Fruit fly (Drosophila melanogaster) whole organism, embryonic: Measurements from ENCODE around the gene TwdlM.

Experiments
- ATbp ChIP-seq: fragments of 200-800 bp; sonication (Bioruptor generic); optimal IDR thresholded peaks from 2 replicates; lab custom pipeline; 2017; ENCODE audit warnings: missing biosample characterization, mild to moderate bottlenecking, missing genetic modification characterization, missing genetic modification reagents
- CG10209 ChIP-seq: fragments of 200-800 bp; sonication (Bioruptor generic); optimal IDR thresholded peaks from 3 replicates; lab custom pipeline; 2017; ENCODE audit warnings: missing biosample characterization, mild to moderate bottlenecking, missing genetic modification characterization, missing genetic modification reagents
- CG1024 ChIP-seq: fragments of 200-800 bp; sonication (Bioruptor generic); IDR thresholded peaks from 2 replicates; pipeline ENCODE4 v1.3.6; 2022; ENCODE audit warnings: missing biosample characterization, missing genetic modification characterization
- CG12071 ChIP-seq: fragments of 200-800 bp; sonication (Bioruptor generic); optimal IDR thresholded peaks from 3 replicates; lab custom pipeline; 2018; ENCODE audit warnings: missing biosample characterization, mild to moderate bottlenecking, missing genetic modification characterization
- CG12219 ChIP-seq: fragments of 200-800 bp; sonication (Bioruptor generic); optimal IDR thresholded peaks from 3 replicates; lab custom pipeline; 2018; ENCODE audit warnings: missing biosample characterization, mild to moderate bottlenecking, missing genetic modification characterization
- CG12659 ChIP-seq: fragments of 200-800 bp; sonication (Bioruptor generic); optimal IDR thresholded peaks from 3 replicates; lab custom pipeline; 2017; ENCODE audit warnings: mild to moderate bottlenecking, missing biosample characterization, missing genetic modification reagents, missing genetic modification characterization
- CG12942 ChIP-seq: fragments of 200-800 bp; sonication (Bioruptor generic); optimal IDR thresholded peaks from 3 replicates; lab custom pipeline; 2016; ENCODE audit warnings: missing biosample characterization, missing genetic modification characterization
- CG13296 ChIP-seq: fragments of 200-800 bp; sonication (Bioruptor generic); optimal IDR thresholded peaks from 3 replicates; lab custom pipeline; 2018; ENCODE audit warnings: missing biosample characterization, mild to moderate bottlenecking, missing genetic modification characterization
- CG14441 ChIP-seq: fragments of 200-800 bp; sonication (Bioruptor generic); IDR thresholded peaks from 2 replicates; pipeline ENCODE4 v1.3.6; 2022; ENCODE audit warnings: missing biosample characterization, missing genetic modification characterization
- CG15269 ChIP-seq: fragments of 200-800 bp; sonication (Bioruptor generic); optimal IDR thresholded peaks from 2 replicates; lab custom pipeline; 2018; ENCODE audit warnings: missing biosample characterization, mild to moderate bottlenecking, missing genetic modification characterization, moderate library complexity
- CG16779 ChIP-seq: fragments of 200-800 bp; sonication (Bioruptor generic); IDR thresholded peaks from 2 replicates; pipeline ENCODE4 v1.3.6; 2022; ENCODE audit warnings: missing biosample characterization, missing genetic modification characterization
- CG17802 ChIP-seq: fragments of 200-800 bp; sonication (Bioruptor generic); optimal IDR thresholded peaks from 2 replicates; lab custom pipeline; 2018; ENCODE audit warnings: missing biosample characterization, mild to moderate bottlenecking, missing genetic modification characterization, moderate library complexity
- CG2202 ChIP-seq: fragments of 200-800 bp; sonication (Bioruptor generic); optimal IDR thresholded peaks from 2 replicates; lab custom pipeline; 2018; ENCODE audit warnings: missing biosample characterization, mild to moderate bottlenecking, missing genetic modification characterization
- CG2875 ChIP-seq: fragments of 200-800 bp; sonication (Bioruptor generic); optimal IDR thresholded peaks from 2 replicates; lab custom pipeline; 2017; ENCODE audit warnings: missing biosample characterization, mild to moderate bottlenecking, missing genetic modification characterization, missing genetic modification reagents
- CG32532 ChIP-seq: fragments of 200-800 bp; sonication (Bioruptor generic); IDR thresholded peaks from 2 replicates; pipeline ENCODE4 v1.3.6; 2022; ENCODE audit warnings: missing biosample characterization, missing genetic modification characterization
- CG34422 ChIP-seq: fragments of 200-800 bp; sonication (Bioruptor generic); IDR thresholded peaks from 3 replicates; pipeline ENCODE4 v1.3.6; 2022; ENCODE audit warnings: missing biosample characterization, missing genetic modification characterization
- CG3838 ChIP-seq: fragments of 200-800 bp; sonication (Bioruptor generic); optimal IDR thresholded peaks from 3 replicates; lab custom pipeline; 2016; ENCODE audit warnings: missing biosample characterization, missing genetic modification characterization
- CG4404 ChIP-seq: fragments of 200-800 bp; sonication (Bioruptor generic); IDR thresholded peaks from 2 replicates; pipeline ENCODE4 v1.3.6; 2022; ENCODE audit warnings: missing biosample characterization, missing genetic modification characterization
- CG5953 ChIP-seq: fragments of 200-800 bp; sonication (Bioruptor generic); IDR thresholded peaks from 2 replicates; pipeline ENCODE4 v1.3.6; 2022; ENCODE audit warnings: missing biosample characterization, missing genetic modification characterization
- CG6813 ChIP-seq: fragments of 200-800 bp; sonication (Bioruptor generic); optimal IDR thresholded peaks from 2 replicates; lab custom pipeline; 2017; ENCODE audit warnings: missing biosample characterization, missing genetic modification characterization, mild to moderate bottlenecking, moderate library complexity, missing genetic modification reagents
- CG7357 ChIP-seq: fragments of 200-800 bp; sonication (Bioruptor generic); IDR thresholded peaks from 3 replicates; pipeline ENCODE4 v1.3.6; 2022; ENCODE audit warnings: missing biosample characterization, missing genetic modification characterization
- CkIIα-i1 ChIP-seq: fragments of 200-800 bp; sonication (Bioruptor generic); IDR thresholded peaks from 2 replicates; pipeline ENCODE4 v1.3.6; 2022; ENCODE audit warnings: missing biosample characterization, missing genetic modification characterization
- Dek ChIP-seq: fragments of 200-800 bp; sonication (Bioruptor generic); optimal IDR thresholded peaks from 3 replicates; lab custom pipeline; 2019; ENCODE audit warnings: missing biosample characterization, mild to moderate bottlenecking, missing genetic modification characterization, moderate library complexity
- Dip2 ChIP-seq: fragments of 200-800 bp; sonication (Bioruptor generic); IDR thresholded peaks from 2 replicates; pipeline ENCODE4 v1.3.6; 2022; ENCODE audit warnings: missing biosample characterization, missing genetic modification characterization
- Dref ChIP-seq: fragments of 200-800 bp; sonication (Bioruptor generic); IDR thresholded peaks from 2 replicates; pipeline ENCODE4 v1.3.6; 2022; ENCODE audit warnings: missing biosample characterization, missing genetic modification characterization
- E2f2 ChIP-seq: fragments of 200-800 bp; sonication (Bioruptor generic); IDR thresholded peaks from 2 replicates; pipeline ENCODE4 v1.3.6; 2022; ENCODE audit warnings: missing biosample characterization, missing genetic modification characterization
- Ets65A ChIP-seq: fragments of 200-800 bp; sonication (Bioruptor generic); peaks from one replicate; lab custom pipeline; 2016; ENCODE audit warnings: missing biosample characterization, missing genetic modification characterization
- HmgD ChIP-seq: fragments of 200-800 bp; sonication (Bioruptor generic); optimal IDR thresholded peaks from 3 replicates; lab custom pipeline; 2016; ENCODE audit warnings: missing biosample characterization, missing genetic modification characterization
- HmgZ ChIP-seq: fragments of 200-800 bp; sonication (Bioruptor generic); optimal IDR thresholded peaks from 2 replicates; lab custom pipeline; 2018; ENCODE audit warnings: missing biosample characterization, mild to moderate bottlenecking, missing genetic modification characterization
- Med ChIP-seq: fragments of 200-800 bp; sonication (Bioruptor generic); peaks from one replicate; lab custom pipeline; 2016; ENCODE audit warnings: missing biosample characterization, missing genetic modification characterization, mild to moderate bottlenecking, inconsistent platforms, moderate library complexity
- NC2β ChIP-seq: fragments of 200-800 bp; sonication (Bioruptor generic); optimal IDR thresholded peaks from 2 replicates; lab custom pipeline; 2016; ENCODE audit warnings: missing biosample characterization, missing genetic modification characterization
- PHDP ChIP-seq: fragments of 200-800 bp; sonication (Bioruptor generic); optimal IDR thresholded peaks from 3 replicates; lab custom pipeline; 2018; ENCODE audit warnings: missing biosample characterization, mild to moderate bottlenecking, missing genetic modification characterization, moderate library complexity
- Ptx1 ChIP-seq: fragments of 200-800 bp; sonication (Bioruptor generic); IDR thresholded peaks from 2 replicates; pipeline ENCODE4 v1.3.6; 2022; ENCODE audit warnings: missing biosample characterization, missing genetic modification characterization
- Rfx ChIP-seq: fragments of 200-800 bp; sonication (Bioruptor generic); IDR thresholded peaks from 2 replicates; pipeline ENCODE4 v1.3.6; 2022; ENCODE audit warnings: missing biosample characterization, missing genetic modification characterization
- Sin3A ChIP-seq: fragments of >200 bp; optimal IDR thresholded peaks from 2 replicates; lab custom pipeline; 2018
- Sox100B ChIP-seq: fragments of 200-800 bp; sonication (Bioruptor generic); optimal IDR thresholded peaks from 3 replicates; lab custom pipeline; 2018; ENCODE audit warnings: missing biosample characterization, mild to moderate bottlenecking, missing genetic modification characterization
- Xbp1 ChIP-seq: fragments of 200-800 bp; sonication (Bioruptor generic); optimal IDR thresholded peaks from 3 replicates; lab custom pipeline; 2016; ENCODE audit warnings: missing biosample characterization, mild to moderate bottlenecking, missing genetic modification characterization
- chif ChIP-seq, 2 experiments: fragments of 200-800 bp; sonication (Bioruptor generic); optimal IDR thresholded peaks; 3 replicates each; lab custom pipeline; 2016; ENCODE audit warnings: missing biosample characterization in 2 of 2, missing genetic modification characterization in 2 of 2
- ci ChIP-seq: fragments of 200-800 bp; sonication (Bioruptor generic); IDR thresholded peaks from 3 replicates; pipeline ENCODE4 v1.3.6; 2022; ENCODE audit warnings: missing biosample characterization, missing genetic modification characterization
- cwo ChIP-seq: fragments of 200-800 bp; sonication (Bioruptor generic); optimal IDR thresholded peaks from 3 replicates; lab custom pipeline; 2017; ENCODE audit warnings: missing biosample characterization, missing genetic modification characterization, mild to moderate bottlenecking, moderate library complexity, missing genetic modification reagents
- dati ChIP-seq: fragments of 200-800 bp; sonication (Bioruptor generic); IDR thresholded peaks from 2 replicates; pipeline ENCODE4 v1.3.6; 2022; ENCODE audit warnings: missing biosample characterization, missing genetic modification characterization
- grn ChIP-seq: fragments of 200-800 bp; sonication (Bioruptor generic); optimal IDR thresholded peaks from 3 replicates; lab custom pipeline; 2017; ENCODE audit warnings: missing biosample characterization, missing genetic modification characterization
- ham ChIP-seq: fragments of 200-800 bp; sonication (Bioruptor generic); IDR thresholded peaks from 2 replicates; pipeline ENCODE4 v1.3.6; 2022; ENCODE audit warnings: missing biosample characterization, missing genetic modification characterization
- lab ChIP-seq: fragments of 200-800 bp; sonication (Bioruptor generic); optimal IDR thresholded peaks from 3 replicates; lab custom pipeline; 2017; ENCODE audit warnings: missing biosample characterization, missing genetic modification characterization, mild to moderate bottlenecking, moderate library complexity, missing genetic modification reagents
- mld ChIP-seq: fragments of 200-800 bp; sonication (Bioruptor generic); IDR thresholded peaks from 3 replicates; pipeline ENCODE4 v1.3.6; 2022; ENCODE audit warnings: missing biosample characterization, missing genetic modification characterization; ENCODE audit not compliant: partially characterized antibody
- odd ChIP-seq: fragments of 200-800 bp; sonication (Bioruptor generic); optimal IDR thresholded peaks from 2 replicates; lab custom pipeline; 2017; ENCODE audit warnings: missing biosample characterization, mild to moderate bottlenecking, missing genetic modification characterization
- onecut ChIP-seq: fragments of 200-800 bp; sonication (Bioruptor generic); IDR thresholded peaks from 2 replicates; pipeline ENCODE4 v1.3.6; 2022; ENCODE audit warnings: missing biosample characterization, missing genetic modification characterization
- pnt ChIP-seq: fragments of 200-800 bp; sonication (Bioruptor generic); optimal IDR thresholded peaks from 3 replicates; lab custom pipeline; 2016; ENCODE audit warnings: missing biosample characterization, missing genetic modification characterization
- sens ChIP-seq: fragments of 200-800 bp; sonication (Bioruptor generic); peaks from one replicate; lab custom pipeline; 2016; ENCODE audit warnings: missing biosample characterization, missing genetic modification characterization
- sisA ChIP-seq: fragments of 200-800 bp; sonication (Bioruptor generic); IDR thresholded peaks from 2 replicates; pipeline ENCODE4 v1.3.6; 2022; ENCODE audit warnings: missing biosample characterization, missing genetic modification characterization
- slp2 ChIP-seq: fragments of 200-800 bp; sonication (Bioruptor generic); optimal IDR thresholded peaks from 2 replicates; lab custom pipeline; 2016; ENCODE audit warnings: missing biosample characterization, missing genetic modification characterization
- zen ChIP-seq: fragments of 200-800 bp; sonication (Bioruptor generic); optimal IDR thresholded peaks from 3 replicates; lab custom pipeline; 2018; ENCODE audit warnings: missing biosample characterization, mild to moderate bottlenecking, missing genetic modification characterization, moderate library complexity

The TwdlM gene

dm6 chr3R:26654594-26654993 is 35.7 kb downstream of the TwdlM start (continued):
- TF ChIP-seq Rfx (GFP tag; lab: Robert Waterston, UW) (peak; percentile 70), zen (tag; lab: Kevin White, UChicago) (no peak), sens (peak; percentile 88), CG3838 (no peak), Med (GFP tag; lab: Kevin White, UChicago) (peak; percentile 92), ham (no peak), Ets65A (GFP tag; lab: Kevin White, UChicago) (peak; percentile 65), sisA (peak; percentile 65), CG14441 (GFP tag; lab: Robert Waterston, UW) (peak; percentile 77), Sox100B (peak; percentile 54), ATbp (peak; percentile 14), CG6813 (peak; percentile 14), lab (GFP tag; lab: Kevin White, UChicago) (peak; percentile 74), Sin3A (lab: Kevin White, UChicago) (no peak), pnt (GFP tag; lab: Kevin White, UChicago) (peak; percentile 34), onecut (GFP tag; lab: Robert Waterston, UW) (0 out of 2 replicates have a peak, but pooled peaks have one; percentile 14), CG13296 (GFP tag; lab: Kevin White, UChicago) (no peak), CG12071 (GFP tag; lab: Kevin White, UChicago) (peak; percentile 21), CG4404 (GFP tag; lab: Robert Waterston, UW) (0 out of 2 replicates have a peak, but pooled peaks have one; percentile 24), HmgZ (tag; lab: Kevin White, UChicago) (no peak), PHDP (tag; lab: Kevin White, UChicago) (peak; percentile 59), Dek (no peak), dati (GFP tag; lab: Robert Waterston, UW) (no peak), CG12942 (GFP tag; lab: Kevin White, UChicago) (peak; percentile 11), CG2202 (tag; lab: Kevin White, UChicago) (no peak), CG2875 (GFP tag; lab: Kevin White, UChicago) (no peak), Xbp1 (peak; percentile 53), CG34422 (GFP tag; lab: Robert Waterston, UW) (0 out of 3 replicates have a peak, but pooled peaks have one; percentile 35), Dip2 (GFP tag; lab: Robert Waterston, UW) (no peak), CG10209 (GFP tag; lab: Kevin White, UChicago) (peak; percentile 55), CG15269 (tag; lab: Kevin White, UChicago) (peak; percentile 56), chif (GFP tag; optimal IDR thresholded peaks at IDR 0.05; lab: Kevin White, UChicago) (peak; percentile 10 to 25), CG7357 (GFP tag; lab: Robert Waterston, UW) (0 out of 3 replicates have a peak, but pooled peaks have one; percentile 31), HmgD (GFP tag; lab: Kevin White, UChicago) (no peak), CG16779 (GFP tag; lab: Robert Waterston, UW) (no peak), CkIIα-i1 (0 out of 2 replicates have a peak, but pooled peaks have one; percentile 46), mld (GFP tag; lab: Robert Waterston, UW) (no peak), slp2 (GFP tag; lab: Kevin White, UChicago) (peak; percentile 38), CG17802 (tag; lab: Kevin White, UChicago) (no peak), CG12659 (GFP tag; lab: Kevin White, UChicago) (peak; percentile 29), CG32532 (peak; percentile 70; the same call in 1 of the 2 replicates), E2f2 (GFP tag; lab: Robert Waterston, UW) (peak; percentile 41), CG5953 (GFP tag; lab: Robert Waterston, UW) (peak; percentile 37; the same call in 1 of the 2 replicates), CG1024 (GFP tag; lab: Robert Waterston, UW) (peak; percentile 23; the same call in 1 of the 2 replicates), NC2β (GFP tag; lab: Kevin White, UChicago) (no peak), Ptx1 (GFP tag; lab: Robert Waterston, UW) (peak; percentile 71), grn (no peak), Dref (no peak), ci (peak; percentile 62; the same call in 1 of the 3 replicates), CG12219 (GFP tag; lab: Kevin White, UChicago) (peak; percentile 3), cwo (GFP tag; lab: Kevin White, UChicago) (peak; percentile 51), odd (GFP tag; lab: Kevin White, UChicago) (no peak)
